Worm (Caenorhabditis elegans) whole organism, late embryonic: Measurements from ENCODE around the gene Y40B10A.11.

Source experiments
- C08G9.2 ChIP-seq: sonication (generic microtip); optimal IDR thresholded peaks from 2 replicates; lab custom pipeline; 2016; ENCODE audit warnings: mild to moderate bottlenecking, missing genetic modification characterization, moderate library complexity, missing compliant biosample characterization
- F13H6.1 ChIP-seq: sonication (generic microtip); optimal IDR thresholded peaks from 2 replicates; lab custom pipeline; 2016; ENCODE audit warnings: missing genetic modification characterization, missing compliant biosample characterization
- K02D7.2 ChIP-seq: sonication (generic microtip); optimal IDR thresholded peaks from 2 replicates; lab custom pipeline; 2017; ENCODE audit warnings: mild to moderate bottlenecking, missing genetic modification characterization, missing compliant biosample characterization
- K09A11.1 ChIP-seq: sonication (generic microtip); optimal IDR thresholded peaks from 2 replicates; lab custom pipeline; 2017; ENCODE audit warnings: antibody characterized with exemption, mild to moderate bottlenecking, missing genetic modification characterization, missing compliant biosample characterization; ENCODE audit not compliant: insufficient read depth
- T23F11.4 ChIP-seq: fragments of 200-800 bp; sonication (Bioruptor generic); optimal IDR thresholded peaks from 2 replicates; lab custom pipeline; 2018; ENCODE audit warnings: mild to moderate bottlenecking, missing genetic modification characterization, missing compliant biosample characterization
- ahr-1 ChIP-seq: sonication (generic microtip); optimal IDR thresholded peaks from 2 replicates; lab custom pipeline; 2016; ENCODE audit warnings: missing genetic modification characterization, missing compliant biosample characterization
- ceh-14 ChIP-seq: sonication (generic microtip); optimal IDR thresholded peaks from 2 replicates; lab custom pipeline; 2016; ENCODE audit warnings: missing genotype, missing genetic modification characterization, missing compliant biosample characterization
- ceh-19 ChIP-seq: fragments of 200-800 bp; sonication (Bioruptor generic); optimal IDR thresholded peaks from 2 replicates; lab custom pipeline; 2018; ENCODE audit warnings: mild to moderate bottlenecking, missing genetic modification characterization, missing compliant biosample characterization
- ceh-30 ChIP-seq: fragments of 150-350 bp; optimal IDR thresholded peaks from 2 replicates; lab custom pipeline; 2014; ENCODE audit warnings: missing biosample characterization, missing genetic modification characterization
- ceh-34 ChIP-seq: sonication (generic microtip); optimal IDR thresholded peaks from 2 replicates; lab custom pipeline; 2016; ENCODE audit warnings: mild to moderate bottlenecking, missing genetic modification characterization, missing compliant biosample characterization
- ceh-6 ChIP-seq: fragments of 200-800 bp; sonication (Bioruptor generic); optimal IDR thresholded peaks from 2 replicates; lab custom pipeline; 2018; ENCODE audit warnings: mild to moderate bottlenecking, missing genetic modification characterization, missing compliant biosample characterization
- ceh-9 ChIP-seq: sonication (generic microtip); optimal IDR thresholded peaks from 2 replicates; lab custom pipeline; 2016; ENCODE audit warnings: mild to moderate bottlenecking, missing genetic modification characterization, inconsistent platforms, missing compliant biosample characterization
- dmd-4 ChIP-seq: sonication (generic microtip); optimal IDR thresholded peaks from 2 replicates; lab custom pipeline; 2016; ENCODE audit warnings: borderline replicate concordance, missing genetic modification characterization, missing compliant biosample characterization
- dve-1 ChIP-seq: sonication (generic microtip); optimal IDR thresholded peaks from 2 replicates; lab custom pipeline; 2017; ENCODE audit warnings: antibody characterized with exemption, mild to moderate bottlenecking, missing genetic modification characterization, missing compliant biosample characterization
- elt-4 ChIP-seq: sonication (generic microtip); optimal IDR thresholded peaks from 2 replicates; lab custom pipeline; 2016; ENCODE audit warnings: missing genetic modification characterization, missing compliant biosample characterization
- ets-4 ChIP-seq: sonication (generic microtip); optimal IDR thresholded peaks from 2 replicates; lab custom pipeline; 2016; ENCODE audit warnings: missing genetic modification characterization, missing compliant biosample characterization
- fax-1 ChIP-seq: sonication (generic microtip); optimal IDR thresholded peaks from 2 replicates; lab custom pipeline; 2016; ENCODE audit warnings: missing genotype, missing genetic modification characterization, missing compliant biosample characterization
- fkh-10 ChIP-seq: fragments of 150-350 bp; optimal IDR thresholded peaks from 2 replicates; lab custom pipeline; 2014; ENCODE audit warnings: missing biosample characterization, missing genetic modification reagents, missing genetic modification characterization
- fkh-6 ChIP-seq: sonication (generic microtip); optimal IDR thresholded peaks from 2 replicates; lab custom pipeline; 2016; ENCODE audit warnings: missing genetic modification characterization, missing compliant biosample characterization
- gmeb-2 ChIP-seq: sonication (generic microtip); optimal IDR thresholded peaks from 2 replicates; lab custom pipeline; 2016; ENCODE audit warnings: missing genetic modification characterization, inconsistent platforms, missing compliant biosample characterization
- hlh-13 ChIP-seq: fragments of 200-800 bp; sonication (Bioruptor generic); optimal IDR thresholded peaks from 2 replicates; lab custom pipeline; 2018; ENCODE audit warnings: mild to moderate bottlenecking, missing genetic modification characterization, missing compliant biosample characterization
- hlh-15 ChIP-seq: sonication (generic microtip); optimal IDR thresholded peaks from 2 replicates; lab custom pipeline; 2016; ENCODE audit warnings: missing genetic modification characterization, missing compliant biosample characterization
- hlh-8 ChIP-seq: sonication (generic microtip); optimal IDR thresholded peaks from 2 replicates; lab custom pipeline; 2016; ENCODE audit warnings: missing genotype, missing genetic modification characterization, missing compliant biosample characterization
- madf-2 ChIP-seq: sonication (generic microtip); optimal IDR thresholded peaks from 2 replicates; lab custom pipeline; 2017; ENCODE audit warnings: missing genetic modification characterization, missing compliant biosample characterization
- mec-3 ChIP-seq: sonication (generic microtip); optimal IDR thresholded peaks from 2 replicates; lab custom pipeline; 2016; ENCODE audit warnings: borderline replicate concordance, missing genetic modification characterization, missing compliant biosample characterization
- nhr-11 ChIP-seq: fragments of 150-350 bp; optimal IDR thresholded peaks from 2 replicates; lab custom pipeline; 2014; ENCODE audit warnings: missing biosample characterization, missing genetic modification characterization
- nhr-232 ChIP-seq: sonication (generic microtip); optimal IDR thresholded peaks from 2 replicates; lab custom pipeline; 2016; ENCODE audit warnings: missing genetic modification characterization, missing compliant biosample characterization
- npax-4 ChIP-seq: sonication (generic microtip); optimal IDR thresholded peaks from 2 replicates; lab custom pipeline; 2016; ENCODE audit warnings: missing genetic modification characterization, missing compliant biosample characterization
- odd-2 ChIP-seq: sonication (generic microtip); optimal IDR thresholded peaks from 2 replicates; lab custom pipeline; 2017; ENCODE audit warnings: antibody characterized with exemption, mild to moderate bottlenecking, missing genetic modification characterization, missing compliant biosample characterization
- pat-9 ChIP-seq: fragments of 200-800 bp; sonication (Bioruptor generic); optimal IDR thresholded peaks from 2 replicates; lab custom pipeline; 2018; ENCODE audit warnings: mild to moderate bottlenecking, missing genetic modification characterization, moderate library complexity, missing compliant biosample characterization
- pax-1 ChIP-seq: fragments of 150-350 bp; optimal IDR thresholded peaks from 2 replicates; lab custom pipeline; 2014; ENCODE audit warnings: missing biosample characterization, missing genetic modification characterization
- pha-2 ChIP-seq: sonication (generic microtip); optimal IDR thresholded peaks from 2 replicates; lab custom pipeline; 2017; ENCODE audit warnings: mild to moderate bottlenecking, missing genetic modification characterization, missing compliant biosample characterization
- pqm-1 ChIP-seq: sonication (generic microtip); optimal IDR thresholded peaks from 2 replicates; lab custom pipeline; 2016; ENCODE audit warnings: missing genetic modification characterization, missing compliant biosample characterization
- pros-1 ChIP-seq: fragments of 150-350 bp; optimal IDR thresholded peaks from 2 replicates; lab custom pipeline; 2014; ENCODE audit warnings: missing biosample characterization, missing genetic modification reagents, missing genetic modification characterization
- rnt-1 ChIP-seq: sonication (generic microtip); optimal IDR thresholded peaks from 2 replicates; lab custom pipeline; 2016; ENCODE audit warnings: missing genetic modification characterization, missing compliant biosample characterization
- sox-4 ChIP-seq: sonication (generic microtip); optimal IDR thresholded peaks from 2 replicates; lab custom pipeline; 2017; ENCODE audit warnings: mild to moderate bottlenecking, missing genetic modification characterization, inconsistent platforms, missing compliant biosample characterization
- tbx-2 ChIP-seq: sonication (generic microtip); optimal IDR thresholded peaks from 2 replicates; lab custom pipeline; 2016; ENCODE audit warnings: missing genetic modification characterization, missing compliant biosample characterization
- ttx-3 ChIP-seq: sonication (generic microtip); optimal IDR thresholded peaks from 2 replicates; lab custom pipeline; 2016; ENCODE audit warnings: missing genetic modification reagents, missing genetic modification characterization, missing compliant biosample characterization
- unc-55 ChIP-seq: sonication (generic microtip); optimal IDR thresholded peaks from 2 replicates; lab custom pipeline; 2017; ENCODE audit warnings: missing biosample characterization, missing genetic modification reagents, missing genetic modification characterization
- zip-5 ChIP-seq: sonication (generic microtip); optimal IDR thresholded peaks from 2 replicates; lab custom pipeline; 2016; ENCODE audit warnings: missing genetic modification characterization, missing compliant biosample characterization

The Y40B10A.11 gene

ce11 chrV:2054254-2054653, 2.8 kb upstream of the Y40B10A.11 start:
- TF ChIP-seq K02D7.2 (tag; lab: Kevin White, UChicago) = no peak
- no peak for TF ChIP-seq odd-2
- TF ChIP-seq fax-1 = no peak
- TF ChIP-seq K09A11.1 (tag; lab: Kevin White, UChicago) = no peak
- no peak for TF ChIP-seq C08G9.2
- no peak for TF ChIP-seq nhr-232 (tag; lab: Kevin White, UChicago)
- TF ChIP-seq pax-1 (tag; lab: Kevin White, UChicago) = no peak
- no peak for TF ChIP-seq hlh-8 (tag; lab: Kevin White, UChicago)
- TF ChIP-seq elt-4 (tag; lab: Kevin White, UChicago) = no peak
- no peak for TF ChIP-seq ceh-34
- no peak for TF ChIP-seq pat-9 (tag; lab: Kevin White, UChicago)

ce11 chrV:2053509-2053908, 2.1 kb upstream of the Y40B10A.11 start, which contains the start of gene comt-5:
TSS of gene comt-5 (minus strand) at chrV:2053609.
- TF ChIP-seq hlh-8 (tag; lab: Kevin White, UChicago) = no peak
- TF ChIP-seq unc-55 = no peak

- no peak for TF ChIP-seq ceh-14 (tag; lab: Kevin White, UChicago)
- TF ChIP-seq pros-1 = no peak
- TF ChIP-seq rnt-1 (tag; lab: Kevin White, UChicago) = no peak
- TF ChIP-seq F13H6.1 (tag; lab: Kevin White, UChicago) = no peak
- no peak for TF ChIP-seq C08G9.2
- TF ChIP-seq gmeb-2 (tag; lab: Kevin White, UChicago) = no peak
- TF ChIP-seq nhr-11 = no peak
Measured at ce11 chrV:2050790-2051189, 617 bp downstream of the Y40B10A.11 start.

- TF ChIP-seq T23F11.4 (GFP tag; lab: Kevin White, UChicago) (no peak), dmd-4 (no peak), sox-4 (tag; lab: Kevin White, UChicago) (no peak), ceh-34 (no peak), ceh-30 (tag; lab: Kevin White, UChicago) (no peak), ceh-9 (no peak), fkh-10 (GFP tag; lab: Kevin White, UChicago) (no peak), madf-2 (tag; lab: Kevin White, UChicago) (no peak), ets-4 (tag; lab: Kevin White, UChicago) (no peak), zip-5 (tag; lab: Kevin White, UChicago) (no peak), hlh-15 (tag; lab: Kevin White, UChicago) (no peak), mec-3 (no peak), ceh-6 (GFP tag; lab: Kevin White, UChicago) (no peak)
Measured at ce11 chrV:2050136-2050535, 1.3 kb downstream of the Y40B10A.11 start, which contains the start of gene comt-4. TSS of gene comt-4 (minus strand) at chrV:2050185.

- no peak for TF ChIP-seq dmd-4
- no peak for TF ChIP-seq gmeb-2 (tag; lab: Kevin White, UChicago)
- no peak for TF ChIP-seq fkh-6 (tag; lab: Kevin White, UChicago)
- no peak for TF ChIP-seq dve-1 (tag; lab: Kevin White, UChicago)
- TF ChIP-seq ets-4 (tag; lab: Kevin White, UChicago) = no peak
- TF ChIP-seq odd-2 = no peak
- TF ChIP-seq sox-4 (tag; lab: Kevin White, UChicago) = no peak
- no peak for TF ChIP-seq pha-2 (tag; lab: Kevin White, UChicago)
- TF ChIP-seq tbx-2 (tag; lab: Kevin White, UChicago) = no peak
- no peak for TF ChIP-seq fax-1
- no peak for TF ChIP-seq hlh-13 (GFP tag; lab: Kevin White, UChicago)
- no peak for TF ChIP-seq ahr-1
- TF ChIP-seq hlh-15 (tag; lab: Kevin White, UChicago) = no peak
- TF ChIP-seq pqm-1 = no peak
- no peak for TF ChIP-seq C08G9.2
- TF ChIP-seq ceh-19 = no peak
- no peak for TF ChIP-seq ttx-3 (tag; lab: Kevin White, UChicago)
- TF ChIP-seq npax-4 = no peak
Measured at ce11 chrV:2045956-2046355, 5.5 kb downstream of the Y40B10A.11 start, which contains the start of gene Y40B10A.5. TSS of gene Y40B10A.5 (minus strand) at chrV:2046056.
